Fruit fly (Drosophila melanogaster) whole organism, wandering third instar larva: Measurements from ENCODE around the gene LysB.
A peak's percentile ranks its signal among the peaks of the same experiment; 100 is the strongest.

Experiments used
- CrebA ChIP-seq: fragments of 200-800 bp; sonication (Bioruptor generic); optimal IDR thresholded peaks from 2 replicates; lab custom pipeline; 2016; ENCODE audit warnings: missing biosample characterization, mild to moderate bottlenecking, missing genetic modification characterization, borderline replicate concordance
- Dfd ChIP-seq: fragments of >200 bp; optimal IDR thresholded peaks from 2 replicates; lab custom pipeline; 2017; ENCODE audit warnings: missing biosample characterization, missing genetic modification characterization
- br ChIP-seq: fragments of 200-800 bp; sonication (Bioruptor generic); optimal IDR thresholded peaks from 2 replicates; lab custom pipeline; 2016; ENCODE audit warnings: missing biosample characterization, missing genetic modification characterization
- brk ChIP-seq: fragments of 200-800 bp; sonication (Bioruptor generic); optimal IDR thresholded peaks from 2 replicates; lab custom pipeline; 2016; ENCODE audit warnings: missing biosample characterization, mild to moderate bottlenecking, missing genetic modification characterization
- fru ChIP-seq: fragments of 200-800 bp; sonication (Bioruptor generic); optimal IDR thresholded peaks from 3 replicates; lab custom pipeline; 2016; ENCODE audit warnings: missing biosample characterization, mild to moderate bottlenecking, missing genetic modification characterization
- pan ChIP-seq: fragments of >200 bp; optimal IDR thresholded peaks from 2 replicates; lab custom pipeline; 2017
- psq ChIP-seq: fragments of 200-800 bp; sonication (Bioruptor generic); optimal IDR thresholded peaks from 3 replicates; lab custom pipeline; 2017; ENCODE audit warnings: missing biosample characterization, mild to moderate bottlenecking, missing genetic modification characterization, moderate library complexity

DNA sequence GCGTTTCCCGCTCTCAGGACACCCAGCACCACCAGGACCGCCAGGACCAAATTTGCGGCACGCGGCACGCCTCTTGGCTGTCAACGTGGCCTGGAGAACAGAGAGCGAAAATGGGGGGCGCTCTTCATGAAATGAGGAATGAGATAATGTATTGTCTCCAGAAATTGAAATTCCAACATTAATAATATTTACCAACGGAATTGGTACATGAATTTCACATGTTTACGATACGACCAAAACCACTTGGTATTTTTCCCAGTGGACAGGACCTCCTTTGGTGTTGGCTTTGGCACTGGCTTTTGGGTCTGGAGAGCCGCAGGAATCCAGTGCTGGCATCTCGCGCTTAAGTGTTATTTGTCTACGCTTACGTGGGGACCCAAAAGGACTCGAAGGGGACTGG lies 23.7 kb upstream of the LysB start:
- TF ChIP-seq psq (GFP tag; lab: Kevin White, UChicago) (no peak), fru (GFP tag; lab: Kevin White, UChicago) (peak; percentile 18), CrebA (GFP tag; lab: Kevin White, UChicago) (no peak), br (GFP tag; lab: Kevin White, UChicago) (no peak), pan (lab: Kevin White, UChicago) (no peak), Dfd (GFP tag; lab: Kevin White, UChicago) (no peak), brk (GFP tag; lab: Kevin White, UChicago) (no peak)
